Fruit fly (Drosophila melanogaster): ENCODE results near the gene robo2.

Gene robo2

dm6 chr2L:1420287-1420686 is at the start of gene robo2:
Gene robo2 (minus strand): TSS chr2L:1420453.
- TF ChIP-seq CG10669 (GFP tag; optimal IDR thresholded peaks at IDR 0.05) = peak; percentile 10
- TF ChIP-seq Smox (GFP tag; optimal IDR thresholded peaks at IDR 0.05) = peak; percentile 7
- peak; percentile 20 for TF ChIP-seq pdm3 (GFP tag; optimal IDR thresholded peaks at IDR 0.05)
- TF ChIP-seq CG8319 (GFP tag; optimal IDR thresholded peaks at IDR 0.05) = no peak
- TF ChIP-seq CG11762 (GFP tag; optimal IDR thresholded peaks at IDR 0.05; ENCODE audit: insufficient read depth) = no peak
- peak; percentile 19 for TF ChIP-seq Ets96B (tag; optimal IDR thresholded peaks at IDR 0.05)
- peak; percentile 86 for TF ChIP-seq Eip78C (GFP tag)
- no peak for TF ChIP-seq CG11294 (GFP tag; IDR thresholded peaks at IDR 0.05)
- TF ChIP-seq Lpt (GFP tag; optimal IDR thresholded peaks at IDR 0.05) = peak; percentile 61
- peak; percentile 63 for TF ChIP-seq Eip75B (GFP tag; optimal IDR thresholded peaks at IDR 0.05)
- TF ChIP-seq CG34406 (GFP tag; optimal IDR thresholded peaks at IDR 0.05) = peak; percentile 2
- peak; percentile 57 for TF ChIP-seq net (GFP tag; optimal IDR thresholded peaks at IDR 0.05)
- peak; percentile 26; the same call in 1 of the 2 replicates for TF ChIP-seq Gug (GFP tag; IDR thresholded peaks at IDR 0.05)
- no peak for TF ChIP-seq CG10631 (GFP tag; optimal IDR thresholded peaks at IDR 0.05)
- TF ChIP-seq fd85E (GFP tag; optimal IDR thresholded peaks at IDR 0.05) = no peak
- peak; percentile 66 for TF ChIP-seq CG3919 (GFP tag; optimal IDR thresholded peaks at IDR 0.05)
- TF ChIP-seq CG32006 (GFP tag; optimal IDR thresholded peaks at IDR 0.05) = peak; percentile 16
- peak; percentile 34 for TF ChIP-seq CG3032 (tag; optimal IDR thresholded peaks at IDR 0.05)
- no peak for TF ChIP-seq Ets21C (GFP tag; optimal IDR thresholded peaks at IDR 0.05)
- peak; percentile 23 for TF ChIP-seq Met (GFP tag; optimal IDR thresholded peaks at IDR 0.05)
- TF ChIP-seq Hr38 (GFP tag; optimal IDR thresholded peaks at IDR 0.05) = no peak
- TF ChIP-seq topi (GFP tag; optimal IDR thresholded peaks at IDR 0.05) = peak; percentile 46
- no peak for TF ChIP-seq Sox15 (GFP tag; optimal IDR thresholded peaks at IDR 0.05)
- peak; percentile 68 to 81 for TF ChIP-seq ss (GFP tag; optimal IDR thresholded peaks at IDR 0.05)
- TF ChIP-seq CG31627 (GFP tag; optimal IDR thresholded peaks at IDR 0.05) = no peak
- TF ChIP-seq CG8632 (GFP tag; optimal IDR thresholded peaks at IDR 0.05) = no peak
- TF ChIP-seq acj6 (GFP tag; optimal IDR thresholded peaks at IDR 0.05) = no peak
- TF ChIP-seq fkh (GFP tag; optimal IDR thresholded peaks at IDR 0.05) = peak; percentile 90
- peak; percentile 43 for TF ChIP-seq Sox102F (GFP tag; optimal IDR thresholded peaks at IDR 0.05)
- peak; percentile 47 for TF ChIP-seq vri (GFP tag; optimal IDR thresholded peaks at IDR 0.05)
- peak; percentile 51; the same call in 1 of the 2 replicates for TF ChIP-seq CG15336 (GFP tag; IDR thresholded peaks at IDR 0.05)
- TF ChIP-seq Hr39 (GFP tag; optimal IDR thresholded peaks at IDR 0.05) = no peak
- TF ChIP-seq CG9139 (GFP tag; optimal IDR thresholded peaks at IDR 0.05) = peak; percentile 81
- TF ChIP-seq OdsH (GFP tag; optimal IDR thresholded peaks at IDR 0.05) = peak; percentile 14
- peak; percentile 94 for TF ChIP-seq CG1621 (tag; optimal IDR thresholded peaks at IDR 0.05)
- TF ChIP-seq esn (GFP tag; optimal IDR thresholded peaks at IDR 0.05) = peak; percentile 39
- peak; percentile 29 for TF ChIP-seq achi (GFP tag; optimal IDR thresholded peaks at IDR 0.05)
- peak; percentile 70; the same call in 2 of the 3 replicates for TF ChIP-seq eg (GFP tag; IDR thresholded peaks at IDR 0.05)
- no peak for TF ChIP-seq Eip93F (GFP tag; optimal IDR thresholded peaks at IDR 0.05)
- TF ChIP-seq CG8119 (GFP tag; IDR thresholded peaks at IDR 0.05) = peak; percentile 72
- TF ChIP-seq Sox14 (GFP tag; optimal IDR thresholded peaks at IDR 0.05) = no peak
- TF ChIP-seq salr (GFP tag; optimal IDR thresholded peaks at IDR 0.05) = peak; percentile 11 to 29
- peak; percentile 30 for TF ChIP-seq lz (GFP tag; optimal IDR thresholded peaks at IDR 0.05)
- no peak for TF ChIP-seq CG6792 (GFP tag; optimal IDR thresholded peaks at IDR 0.05)
- no peak for TF ChIP-seq spab (GFP tag; optimal IDR thresholded peaks at IDR 0.05)
- TF ChIP-seq dac (GFP tag; optimal IDR thresholded peaks at IDR 0.05) = no peak
- peak; percentile 54 for TF ChIP-seq CG6854 (GFP tag; optimal IDR thresholded peaks at IDR 0.05)
- TF ChIP-seq Hr4 (GFP tag; optimal IDR thresholded peaks at IDR 0.05) = no peak
- TF ChIP-seq cyc (GFP tag; optimal IDR thresholded peaks at IDR 0.05) = no peak
- no peak for TF ChIP-seq CG11902 (GFP tag; optimal IDR thresholded peaks at IDR 0.05)
- peak; percentile 36 for TF ChIP-seq CG6276 (GFP tag; optimal IDR thresholded peaks at IDR 0.05)
- peak; percentile 78 for TF ChIP-seq dsx (GFP tag; optimal IDR thresholded peaks at IDR 0.05; ENCODE audit: poor library complexity, severe bottlenecking)
- TF ChIP-seq CG16779 (tag; optimal IDR thresholded peaks at IDR 0.05) = peak; percentile 48
